Comparison of ENCODE assay signal across 1 fruit fly cellular context in the genomic region with DNA sequence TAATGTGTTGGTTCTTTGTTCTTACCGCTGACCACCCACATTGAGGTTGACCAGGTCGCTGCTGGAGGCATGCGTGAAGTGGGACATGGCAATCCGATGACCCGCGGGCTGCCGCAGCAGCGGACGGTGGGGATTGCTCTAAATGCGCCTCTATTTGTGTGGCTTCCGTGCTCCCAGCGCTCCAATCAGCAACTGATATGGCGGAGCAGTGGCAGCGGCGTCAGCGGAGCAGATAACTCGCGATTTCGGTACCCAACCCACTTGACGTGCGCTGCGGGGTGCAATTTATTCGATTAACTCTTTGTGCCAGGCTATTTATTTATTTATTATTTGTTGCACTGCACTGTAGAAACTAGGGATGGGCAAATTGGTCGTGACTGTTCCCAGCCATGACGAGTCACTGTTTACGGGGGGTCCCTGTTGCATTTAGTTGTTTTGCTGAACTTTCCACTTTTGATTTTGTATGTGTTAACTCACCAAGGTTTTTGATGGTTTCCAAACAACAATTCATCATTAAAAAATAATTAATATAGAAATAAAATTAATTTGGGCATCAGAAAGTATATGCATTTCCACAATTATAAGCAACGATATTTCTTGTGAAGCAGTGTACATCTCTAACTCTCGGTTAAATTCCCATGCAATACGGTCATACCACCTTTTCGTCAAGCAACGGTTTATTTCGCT.
TF ChIP-seq lines count a peak whose summit lies in the region.

A gene (minus strand): TSS at position 383 of the 687 bp plus-strand sequence.
A gene (plus strand): TSS at position 637 of the 687 bp plus-strand sequence.

TF ChIP-seq in whole organism, embryonic, 481 proteins besides CTCF, POLR2A, EP300 and RAD21 (continued from another document and continues in another):
- TF ChIP-seq prd (optimal IDR thresholded peaks at IDR 0.05; lab: Kevin White, UChicago) (no peak), prd (GFP tag; IDR thresholded peaks at IDR 0.05; lab: Robert Waterston, UW) (peak; percentile 84), mirr (GFP tag; optimal IDR thresholded peaks at IDR 0.05; lab: Kevin White, UChicago) (no peak), D19B (GFP tag; optimal IDR thresholded peaks at IDR 0.05; lab: Kevin White, UChicago) (peak; percentile 50), CG10462 (GFP tag; optimal IDR thresholded peaks at IDR 0.05; lab: Kevin White, UChicago) (peak; percentile 84), klu (GFP tag; IDR thresholded peaks at IDR 0.05; lab: Robert Waterston, UW) (no peak; the same call in 1 of the 2 replicates), dmrt11E (tag; optimal IDR thresholded peaks at IDR 0.05; lab: Kevin White, UChicago) (peak; percentile 71), HLH3B (GFP tag; IDR thresholded peaks at IDR 0.05; lab: Robert Waterston, UW) (peak; percentile 41; the same call in 1 of the 2 replicates), bowl (GFP tag; IDR thresholded peaks at IDR 0.05; lab: Robert Waterston, UW) (no peak), CG13624 (GFP tag; optimal IDR thresholded peaks at IDR 0.05; lab: Kevin White, UChicago) (peak; percentile 58), cato (GFP tag; optimal IDR thresholded peaks at IDR 0.05; lab: Kevin White, UChicago; ENCODE audit: borderline replicate concordance) (peak; percentile 44), Fer2 (tag; optimal IDR thresholded peaks at IDR 0.05; lab: Kevin White, UChicago) (peak; percentile 30), HLH54F (GFP tag; optimal IDR thresholded peaks at IDR 0.05; lab: Kevin White, UChicago) (peak; percentile 30), CG9609 (GFP tag; optimal IDR thresholded peaks at IDR 0.05; lab: Kevin White, UChicago) (no peak), Nf-YB (GFP tag; optimal IDR thresholded peaks at IDR 0.05; lab: Kevin White, UChicago) (no peak), bab2 (GFP tag; optimal IDR thresholded peaks at IDR 0.05; lab: Kevin White, UChicago) (peak; percentile 49), ind (GFP tag; optimal IDR thresholded peaks at IDR 0.05; lab: Kevin White, UChicago) (peak; percentile 79), Adf1 (GFP tag; IDR thresholded peaks at IDR 0.05; lab: Robert Waterston, UW) (no peak; the same call in 1 of the 2 replicates), CG18011 (GFP tag; optimal IDR thresholded peaks at IDR 0.05; lab: Kevin White, UChicago) (peak; percentile 26), bsh (GFP tag; optimal IDR thresholded peaks at IDR 0.05; lab: Kevin White, UChicago) (peak in 1 of 2 experiments; percentile 48), CG9797 (GFP tag; optimal IDR thresholded peaks at IDR 0.05; lab: Kevin White, UChicago) (peak; percentile 85), Drgx (GFP tag; IDR thresholded peaks at IDR 0.05; lab: Robert Waterston, UW) (no peak), CG8944 (GFP tag; optimal IDR thresholded peaks at IDR 0.05; lab: Kevin White, UChicago) (peak; percentile 15), Opbp (GFP tag; IDR thresholded peaks at IDR 0.05; lab: Robert Waterston, UW; ENCODE audit: partially characterized antibody) (peak; percentile 35; the same call in 1 of the 3 replicates), Med (GFP tag; lab: Kevin White, UChicago) (peak; percentile 80), Fer3 (tag; optimal IDR thresholded peaks at IDR 0.05; lab: Kevin White, UChicago) (peak; percentile 53), vfl (GFP tag; optimal IDR thresholded peaks at IDR 0.05; lab: Kevin White, UChicago) (peak; percentile 40), Mad (GFP tag; optimal IDR thresholded peaks at IDR 0.05; lab: Kevin White, UChicago) (peak; percentile 5), Max (GFP tag; optimal IDR thresholded peaks at IDR 0.05; lab: Kevin White, UChicago) (peak; percentile 74), CG10209 (GFP tag; optimal IDR thresholded peaks at IDR 0.05; lab: Kevin White, UChicago) (peak; percentile 43), gsb (GFP tag; IDR thresholded peaks at IDR 0.05; lab: Robert Waterston, UW) (no peak), Taf1 (GFP tag; IDR thresholded peaks at IDR 0.05; lab: Robert Waterston, UW) (peak; percentile 21; the same call in 1 of the 2 replicates), Hand (GFP tag; optimal IDR thresholded peaks at IDR 0.05; lab: Kevin White, UChicago) (no peak), CG11696 (GFP tag; IDR thresholded peaks at IDR 0.05; lab: Robert Waterston, UW) (no peak), ase (GFP tag; IDR thresholded peaks at IDR 0.05; lab: Robert Waterston, UW) (0 out of 3 replicates have a peak, but pooled peaks have one; percentile 51), gfzf (GFP tag; optimal IDR thresholded peaks at IDR 0.05; lab: Kevin White, UChicago) (peak; percentile 70), row (GFP tag; IDR thresholded peaks at IDR 0.05; lab: Robert Waterston, UW) (peak; percentile 97), CG30403 (GFP tag; optimal IDR thresholded peaks at IDR 0.05; lab: Kevin White, UChicago) (peak; percentile 80), Camta (GFP tag; optimal IDR thresholded peaks at IDR 0.05; lab: Kevin White, UChicago) (no peak), tup (GFP tag; optimal IDR thresholded peaks at IDR 0.05; lab: Kevin White, UChicago) (peak; percentile 13), Hr39 (optimal IDR thresholded peaks at IDR 0.05; lab: Kevin White, UChicago) (no peak), toy (GFP tag; IDR thresholded peaks at IDR 0.05; lab: Robert Waterston, UW) (no peak), CG4424 (GFP tag; optimal IDR thresholded peaks at IDR 0.05; lab: Kevin White, UChicago) (peak; percentile 76), CG4820 (GFP tag; optimal IDR thresholded peaks at IDR 0.05; lab: Kevin White, UChicago) (peak; percentile 67), YL-1 (GFP tag; optimal IDR thresholded peaks at IDR 0.05; lab: Kevin White, UChicago) (peak; percentile 74), Chrac-16 (GFP tag; optimal IDR thresholded peaks at IDR 0.05; lab: Kevin White, UChicago) (peak; percentile 74), zen (tag; optimal IDR thresholded peaks at IDR 0.05; lab: Kevin White, UChicago) (peak; percentile 38), CG42726 (GFP tag; IDR thresholded peaks at IDR 0.05; lab: Robert Waterston, UW; ENCODE audit: partially characterized antibody) (0 out of 2 replicates have a peak, but pooled peaks have one; percentile 10), ap (GFP tag; IDR thresholded peaks at IDR 0.05; lab: Robert Waterston, UW) (no peak), D19A (tag; optimal IDR thresholded peaks at IDR 0.05; lab: Kevin White, UChicago) (no peak), Nf-YC (tag; optimal IDR thresholded peaks at IDR 0.05; lab: Kevin White, UChicago) (peak; percentile 75), CG3847 (GFP tag; IDR thresholded peaks at IDR 0.05; lab: Robert Waterston, UW) (peak; percentile 77), BEAF-32 (GFP tag; optimal IDR thresholded peaks at IDR 0.05; lab: Kevin White, UChicago) (peak; percentile 89), CG10543 (GFP tag; optimal IDR thresholded peaks at IDR 0.05; lab: Kevin White, UChicago) (peak; percentile 77), kay (GFP tag; optimal IDR thresholded peaks at IDR 0.05; lab: Kevin White, UChicago) (no peak), CG11695 (GFP tag; IDR thresholded peaks at IDR 0.05; lab: Robert Waterston, UW) (peak; percentile 23; the same call in 1 of the 3 replicates), MESR4 (GFP tag; optimal IDR thresholded peaks at IDR 0.05; lab: Kevin White, UChicago) (peak; percentile 86), CG12104 (GFP tag; optimal IDR thresholded peaks at IDR 0.05; lab: Kevin White, UChicago) (peak; percentile 58), CG6272 (GFP tag; IDR thresholded peaks at IDR 0.05; lab: Robert Waterston, UW) (peak; percentile 68), E2f1 (GFP tag; IDR thresholded peaks at IDR 0.05; lab: Robert Waterston, UW) (peak; percentile 38; the same call in 1 of the 2 replicates), dpn (GFP tag; optimal IDR thresholded peaks at IDR 0.05; lab: Kevin White, UChicago) (peak; percentile 52 to 71), CG10267 (tag; optimal IDR thresholded peaks at IDR 0.05; lab: Kevin White, UChicago) (peak; percentile 70), CG6689 (GFP tag; IDR thresholded peaks at IDR 0.05; lab: Robert Waterston, UW) (peak; percentile 39; the same call in 1 of the 2 replicates), CG2129 (GFP tag; IDR thresholded peaks at IDR 0.05; lab: Robert Waterston, UW; ENCODE audit: partially characterized antibody) (peak; percentile 66), HmgD (GFP tag; optimal IDR thresholded peaks at IDR 0.05; lab: Kevin White, UChicago) (no peak), E2f2 (GFP tag; IDR thresholded peaks at IDR 0.05; lab: Robert Waterston, UW) (peak; percentile 82), H15 (GFP tag; IDR thresholded peaks at IDR 0.05; lab: Robert Waterston, UW) (peak; percentile 27; the same call in 1 of the 3 replicates), nmo (GFP tag; optimal IDR thresholded peaks at IDR 0.05; lab: Kevin White, UChicago) (peak; percentile 91), CG2116 (GFP tag; optimal IDR thresholded peaks at IDR 0.05; lab: Kevin White, UChicago) (peak; percentile 77), CG4617 (GFP tag; optimal IDR thresholded peaks at IDR 0.05; lab: Kevin White, UChicago; ENCODE audit: borderline replicate concordance) (peak; percentile 80), ro (GFP tag; IDR thresholded peaks at IDR 0.05; lab: Robert Waterston, UW) (no peak), gro (GFP tag; optimal IDR thresholded peaks at IDR 0.05; lab: Kevin White, UChicago) (no peak), Hr3 (GFP tag; optimal IDR thresholded peaks at IDR 0.05; lab: Kevin White, UChicago) (peak; percentile 74), sqz (GFP tag; optimal IDR thresholded peaks at IDR 0.05; lab: Kevin White, UChicago) (no peak), Oli (tag; optimal IDR thresholded peaks at IDR 0.05; lab: Kevin White, UChicago) (peak; percentile 37), ERR (GFP tag; optimal IDR thresholded peaks at IDR 0.05; lab: Kevin White, UChicago) (no peak), bcd (GFP tag; optimal IDR thresholded peaks at IDR 0.05; lab: Kevin White, UChicago) (peak; percentile 67), CG14014 (GFP tag; IDR thresholded peaks at IDR 0.05; lab: Robert Waterston, UW) (0 out of 2 replicates have a peak, but pooled peaks have one; percentile 38), CG9932 (GFP tag; IDR thresholded peaks at IDR 0.05; lab: Robert Waterston, UW) (peak; percentile 86), twi (tag; optimal IDR thresholded peaks at IDR 0.05; lab: Kevin White, UChicago) (peak; percentile 55), emc (GFP tag; optimal IDR thresholded peaks at IDR 0.05; lab: Kevin White, UChicago) (no peak), CG1647 (GFP tag; optimal IDR thresholded peaks at IDR 0.05; lab: Kevin White, UChicago) (peak; percentile 23), CG11093 (GFP tag; IDR thresholded peaks at IDR 0.05; lab: Robert Waterston, UW) (0 out of 3 replicates have a peak, but pooled peaks have one; percentile 41), Bdp1 (GFP tag; optimal IDR thresholded peaks at IDR 0.05; lab: Kevin White, UChicago) (peak; percentile 15), CG15696 (tag; optimal IDR thresholded peaks at IDR 0.05; lab: Kevin White, UChicago) (peak; percentile 77), CG3065 (GFP tag; optimal IDR thresholded peaks at IDR 0.05; lab: Kevin White, UChicago) (peak; percentile 37), pzg (GFP tag; optimal IDR thresholded peaks at IDR 0.05; lab: Kevin White, UChicago) (peak; percentile 58), CG1832 (GFP tag; optimal IDR thresholded peaks at IDR 0.05; lab: Kevin White, UChicago) (no peak), Ets65A (GFP tag; lab: Kevin White, UChicago) (peak; percentile 93), knrl (GFP tag; IDR thresholded peaks at IDR 0.05; lab: Robert Waterston, UW; ENCODE audit: partially characterized antibody) (peak; percentile 89), grau (tag; optimal IDR thresholded peaks at IDR 0.05; lab: Kevin White, UChicago) (peak; percentile 77), salm (tag; optimal IDR thresholded peaks at IDR 0.05; lab: Kevin White, UChicago) (peak; percentile 4), CG34422 (GFP tag; IDR thresholded peaks at IDR 0.05; lab: Robert Waterston, UW) (peak; percentile 50; the same call in 1 of the 3 replicates), tna (GFP tag; IDR thresholded peaks at IDR 0.05; lab: Robert Waterston, UW; ENCODE audit: partially characterized antibody) (no peak; the same call in 1 of the 2 replicates), CG43689 (GFP tag; IDR thresholded peaks at IDR 0.05; lab: Robert Waterston, UW) (no peak), mld (GFP tag; IDR thresholded peaks at IDR 0.05; lab: Robert Waterston, UW; ENCODE audit: partially characterized antibody) (peak; percentile 23; the same call in 1 of the 3 replicates), mam (GFP tag; optimal IDR thresholded peaks at IDR 0.05; lab: Kevin White, UChicago) (peak; percentile 59), Gug (GFP tag; IDR thresholded peaks at IDR 0.05; lab: Robert Waterston, UW) (peak; percentile 57; the same call in 3 of the 4 replicates), wdn (GFP tag; IDR thresholded peaks at IDR 0.05; lab: Robert Waterston, UW) (peak; percentile 11; the same call in 1 of the 2 replicates), lilli (GFP tag; optimal IDR thresholded peaks at IDR 0.05; lab: Kevin White, UChicago) (peak; percentile 75), CG1024 (GFP tag; IDR thresholded peaks at IDR 0.05; lab: Robert Waterston, UW) (no peak), Rx (GFP tag; IDR thresholded peaks at IDR 0.05; lab: Robert Waterston, UW) (no peak), CG12942 (GFP tag; optimal IDR thresholded peaks at IDR 0.05; lab: Kevin White, UChicago) (peak; percentile 69), crp (GFP tag; optimal IDR thresholded peaks at IDR 0.05; lab: Kevin White, UChicago) (peak in 1 of 2 experiments; percentile 15), CG14860 (GFP tag; IDR thresholded peaks at IDR 0.05; lab: Robert Waterston, UW; ENCODE audit: partially characterized antibody) (peak; percentile 72), Dip3 (GFP tag; optimal IDR thresholded peaks at IDR 0.05; lab: Kevin White, UChicago) (peak; percentile 15), Xbp1 (GFP tag; optimal IDR thresholded peaks at IDR 0.05; lab: Kevin White, UChicago) (peak; percentile 80), chm (GFP tag; IDR thresholded peaks at IDR 0.05; lab: Robert Waterston, UW) (0 out of 2 replicates have a peak, but pooled peaks have one; percentile 37), CG12659 (GFP tag; optimal IDR thresholded peaks at IDR 0.05; lab: Kevin White, UChicago) (peak; percentile 75), ems (GFP tag; optimal IDR thresholded peaks at IDR 0.05; lab: Kevin White, UChicago) (peak; percentile 24), CG18599 (GFP tag; optimal IDR thresholded peaks at IDR 0.05; lab: Kevin White, UChicago) (no peak), Atf3 (GFP tag; optimal IDR thresholded peaks at IDR 0.05; lab: Kevin White, UChicago) (no peak), ken (GFP tag; IDR thresholded peaks at IDR 0.05; lab: Robert Waterston, UW) (peak; percentile 35; the same call in 1 of the 3 replicates), CG14441 (GFP tag; IDR thresholded peaks at IDR 0.05; lab: Robert Waterston, UW) (peak; percentile 58), otp (GFP tag; IDR thresholded peaks at IDR 0.05; lab: Robert Waterston, UW) (0 out of 3 replicates have a peak, but pooled peaks have one; percentile 26), CG6254 (GFP tag; optimal IDR thresholded peaks at IDR 0.05; lab: Kevin White, UChicago) (peak; percentile 61), CG34376 (GFP tag; optimal IDR thresholded peaks at IDR 0.05; lab: Kevin White, UChicago) (peak; percentile 29)
